Fruit fly (Drosophila melanogaster) whole organism, embryonic: ENCODE results near the gene CG6431.

Experiments used
- Atf6 ChIP-seq: fragments of 200-800 bp; sonication (Bioruptor generic); IDR thresholded peaks from 2 replicates; pipeline ENCODE4 v1.3.6; 2022; ENCODE audit warnings: missing biosample characterization, missing genetic modification characterization
- B-H2 ChIP-seq: fragments of 200-800 bp; sonication (Bioruptor generic); optimal IDR thresholded peaks from 2 replicates; lab custom pipeline; 2018; ENCODE audit warnings: missing biosample characterization, mild to moderate bottlenecking, missing genetic modification characterization
- CG11093 ChIP-seq: fragments of 200-800 bp; sonication (Bioruptor generic); IDR thresholded peaks from 3 replicates; pipeline ENCODE4 v1.3.6; 2022; ENCODE audit warnings: missing biosample characterization, missing genetic modification characterization
- CG11696 ChIP-seq: fragments of 200-800 bp; sonication (Bioruptor generic); IDR thresholded peaks from 2 replicates; pipeline ENCODE4 v1.3.6; 2022; ENCODE audit warnings: missing biosample characterization, missing genetic modification characterization
- CG12155 ChIP-seq: fragments of 200-800 bp; sonication (Bioruptor generic); optimal IDR thresholded peaks from 3 replicates; lab custom pipeline; 2016; ENCODE audit warnings: missing biosample characterization, missing genetic modification characterization
- CG13287 ChIP-seq: fragments of 200-800 bp; sonication (Bioruptor generic); IDR thresholded peaks from 2 replicates; pipeline ENCODE4 v1.3.6; 2022; ENCODE audit warnings: missing biosample characterization, missing genetic modification characterization; ENCODE audit not compliant: partially characterized antibody
- CG15479 ChIP-seq: fragments of 200-800 bp; sonication (Bioruptor generic); optimal IDR thresholded peaks from 3 replicates; lab custom pipeline; 2019; ENCODE audit warnings: missing biosample characterization, mild to moderate bottlenecking, missing genetic modification characterization, moderate library complexity
- CG15514 ChIP-seq: fragments of 200-800 bp; sonication (Bioruptor generic); optimal IDR thresholded peaks from 3 replicates; lab custom pipeline; 2017; ENCODE audit warnings: missing biosample characterization, missing genetic modification characterization, mild to moderate bottlenecking, moderate library complexity, missing genetic modification reagents
- CG18011 ChIP-seq: fragments of 200-800 bp; sonication (Bioruptor generic); optimal IDR thresholded peaks from 2 replicates; lab custom pipeline; 2017; ENCODE audit warnings: missing biosample characterization, missing genetic modification characterization, mild to moderate bottlenecking, moderate library complexity, missing genotype
- CG31224 ChIP-seq: fragments of 200-800 bp; sonication (Bioruptor generic); IDR thresholded peaks from 2 replicates; pipeline ENCODE4 v1.3.6; 2022; ENCODE audit warnings: missing biosample characterization, missing genetic modification characterization
- CG31365 ChIP-seq: fragments of 200-800 bp; sonication (Bioruptor generic); optimal IDR thresholded peaks from 2 replicates; lab custom pipeline; 2018; ENCODE audit warnings: missing biosample characterization, mild to moderate bottlenecking, missing genetic modification characterization
- CG32772 ChIP-seq: fragments of 200-800 bp; sonication (Bioruptor generic); IDR thresholded peaks from 2 replicates; pipeline ENCODE4 v1.3.6; 2022; ENCODE audit warnings: missing biosample characterization, missing genetic modification characterization
- CG3995 ChIP-seq: fragments of 200-800 bp; sonication (Bioruptor generic); optimal IDR thresholded peaks from 3 replicates; lab custom pipeline; 2016; ENCODE audit warnings: missing biosample characterization, missing genetic modification characterization
- CG43689 ChIP-seq: fragments of 200-800 bp; sonication (Bioruptor generic); IDR thresholded peaks from 2 replicates; pipeline ENCODE4 v1.3.6; 2022; ENCODE audit warnings: missing biosample characterization, missing genetic modification characterization
- CG4617 ChIP-seq: fragments of 200-800 bp; sonication (Bioruptor generic); optimal IDR thresholded peaks from 3 replicates; lab custom pipeline; 2016; ENCODE audit warnings: missing biosample characterization, missing genetic modification characterization, borderline replicate concordance
- CG6175 ChIP-seq: fragments of 200-800 bp; sonication (Bioruptor generic); IDR thresholded peaks from 3 replicates; pipeline ENCODE4 v1.3.6; 2022; ENCODE audit warnings: missing biosample characterization, missing genetic modification characterization
- CG6654 ChIP-seq: fragments of 200-800 bp; sonication (Bioruptor generic); optimal IDR thresholded peaks from 2 replicates; lab custom pipeline; 2017; ENCODE audit warnings: missing biosample characterization, mild to moderate bottlenecking, missing genetic modification characterization
- CG6791 ChIP-seq: fragments of 200-800 bp; sonication (Bioruptor generic); IDR thresholded peaks from 3 replicates; pipeline ENCODE4 v1.3.6; 2022; ENCODE audit warnings: missing biosample characterization, missing genetic modification characterization; ENCODE audit not compliant: partially characterized antibody
- CG7745 ChIP-seq: fragments of 200-800 bp; sonication (Bioruptor generic); optimal IDR thresholded peaks from 2 replicates; lab custom pipeline; 2018; ENCODE audit warnings: missing biosample characterization, mild to moderate bottlenecking, missing genetic modification characterization, moderate library complexity
- CG8478 ChIP-seq: fragments of >200 bp; optimal IDR thresholded peaks from 2 replicates; lab custom pipeline; 2018
- Doc2 ChIP-seq: fragments of 200-800 bp; sonication (Bioruptor generic); IDR thresholded peaks from 2 replicates; pipeline ENCODE4 v1.3.6; 2022; ENCODE audit warnings: missing biosample characterization, missing genetic modification characterization
- Doc3 ChIP-seq: fragments of 200-800 bp; sonication (Bioruptor generic); IDR thresholded peaks from 3 replicates; pipeline ENCODE4 v1.3.6; 2022; ENCODE audit warnings: missing biosample characterization, missing genetic modification characterization; ENCODE audit not compliant: partially characterized antibody
- ERR ChIP-seq: fragments of 200-800 bp; sonication (Bioruptor generic); optimal IDR thresholded peaks from 2 replicates; lab custom pipeline; 2016; ENCODE audit warnings: missing biosample characterization, missing genetic modification characterization
- Fer3 ChIP-seq: fragments of 200-800 bp; sonication (Bioruptor generic); optimal IDR thresholded peaks from 2 replicates; lab custom pipeline; 2018; ENCODE audit warnings: missing biosample characterization, mild to moderate bottlenecking, missing genetic modification characterization, moderate library complexity
- Hand ChIP-seq: fragments of 200-800 bp; sonication (Bioruptor generic); optimal IDR thresholded peaks from 2 replicates; lab custom pipeline; 2017; ENCODE audit warnings: mild to moderate bottlenecking, missing biosample characterization, missing genetic modification reagents, missing genetic modification characterization
- Hsf ChIP-seq: fragments of 200-800 bp; sonication (Bioruptor generic); optimal IDR thresholded peaks from 3 replicates; lab custom pipeline; 2016; ENCODE audit warnings: missing biosample characterization, missing genetic modification characterization
- Mad ChIP-seq: fragments of 200-800 bp; sonication (Bioruptor generic); optimal IDR thresholded peaks from 2 replicates; lab custom pipeline; 2016; ENCODE audit warnings: missing biosample characterization, missing genetic modification characterization
- Sry-β ChIP-seq: fragments of 200-800 bp; sonication (Bioruptor generic); optimal IDR thresholded peaks from 2 replicates; lab custom pipeline; 2018; ENCODE audit warnings: missing biosample characterization, mild to moderate bottlenecking, missing genetic modification characterization, moderate library complexity
- Vsx1 ChIP-seq: fragments of 200-800 bp; sonication (Bioruptor generic); optimal IDR thresholded peaks from 2 replicates; lab custom pipeline; 2017; ENCODE audit warnings: missing biosample characterization, mild to moderate bottlenecking, missing genetic modification characterization, missing genetic modification reagents
- Xrp1 ChIP-seq: fragments of 200-800 bp; sonication (Bioruptor generic); IDR thresholded peaks from 2 replicates; pipeline ENCODE4 v1.3.6; 2022; ENCODE audit warnings: missing biosample characterization, missing genetic modification characterization
- aop ChIP-seq: fragments of 200-800 bp; sonication (Bioruptor generic); IDR thresholded peaks from 2 replicates; pipeline ENCODE4 v1.3.6; 2022; ENCODE audit warnings: missing biosample characterization, missing genetic modification characterization
- ap ChIP-seq: fragments of 200-800 bp; sonication (Bioruptor generic); IDR thresholded peaks from 2 replicates; pipeline ENCODE4 v1.3.6; 2022; ENCODE audit warnings: missing biosample characterization, missing genetic modification characterization
- ara ChIP-seq: fragments of 200-800 bp; sonication (Bioruptor generic); IDR thresholded peaks from 2 replicates; pipeline ENCODE4 v1.3.6; 2022; ENCODE audit warnings: missing biosample characterization, missing genetic modification characterization
- fd64A ChIP-seq: fragments of 200-800 bp; sonication (Bioruptor generic); optimal IDR thresholded peaks from 3 replicates; lab custom pipeline; 2018; ENCODE audit warnings: missing biosample characterization, mild to moderate bottlenecking, missing genetic modification characterization
- gfzf ChIP-seq: fragments of 200-800 bp; sonication (Bioruptor generic); optimal IDR thresholded peaks from 2 replicates; lab custom pipeline; 2016; ENCODE audit warnings: missing biosample characterization, mild to moderate bottlenecking, missing genetic modification characterization, moderate library complexity
- ham ChIP-seq: fragments of 200-800 bp; sonication (Bioruptor generic); IDR thresholded peaks from 2 replicates; pipeline ENCODE4 v1.3.6; 2022; ENCODE audit warnings: missing biosample characterization, missing genetic modification characterization
- hbn ChIP-seq: fragments of 200-800 bp; sonication (Bioruptor generic); IDR thresholded peaks from 2 replicates; pipeline ENCODE4 v1.3.6; 2022; ENCODE audit warnings: missing biosample characterization, missing genetic modification characterization; ENCODE audit not compliant: partially characterized antibody
- ken ChIP-seq: fragments of 200-800 bp; sonication (Bioruptor generic); IDR thresholded peaks from 3 replicates; pipeline ENCODE4 v1.3.6; 2022; ENCODE audit warnings: missing biosample characterization, missing genetic modification characterization
- klu ChIP-seq: fragments of 200-800 bp; sonication (Bioruptor generic); IDR thresholded peaks from 2 replicates; pipeline ENCODE4 v1.3.6; 2022; ENCODE audit warnings: missing biosample characterization, missing genetic modification characterization
- nerfin-1 ChIP-seq: fragments of 200-800 bp; sonication (Bioruptor generic); optimal IDR thresholded peaks from 3 replicates; lab custom pipeline; 2019; ENCODE audit warnings: missing biosample characterization, mild to moderate bottlenecking, missing genetic modification characterization, moderate library complexity
- oc ChIP-seq: fragments of 200-800 bp; sonication (Bioruptor generic); optimal IDR thresholded peaks from 2 replicates; lab custom pipeline; 2018; ENCODE audit warnings: missing biosample characterization, mild to moderate bottlenecking, missing genetic modification characterization, moderate library complexity
- p53 ChIP-seq: fragments of 200-800 bp; sonication (Bioruptor generic); optimal IDR thresholded peaks from 2 replicates; lab custom pipeline; 2016; ENCODE audit warnings: missing biosample characterization, missing genetic modification characterization
- phol ChIP-seq: fragments of 200-800 bp; sonication (Bioruptor generic); optimal IDR thresholded peaks from 3 replicates; lab custom pipeline; 2018; ENCODE audit warnings: missing biosample characterization, mild to moderate bottlenecking, missing genetic modification characterization, moderate library complexity
- sens-2 ChIP-seq: fragments of 200-800 bp; sonication (Bioruptor generic); IDR thresholded peaks from 2 replicates; pipeline ENCODE4 v1.3.6; 2022; ENCODE audit warnings: missing biosample characterization, missing genetic modification characterization
- sob ChIP-seq: fragments of 200-800 bp; sonication (Bioruptor generic); IDR thresholded peaks from 2 replicates; pipeline ENCODE4 v1.3.6; 2022; ENCODE audit warnings: missing biosample characterization, missing genetic modification characterization
- sqz ChIP-seq: fragments of 200-800 bp; sonication (Bioruptor generic); optimal IDR thresholded peaks from 3 replicates; lab custom pipeline; 2018; ENCODE audit warnings: missing biosample characterization, mild to moderate bottlenecking, missing genetic modification characterization
- stc ChIP-seq: fragments of 200-800 bp; sonication (Bioruptor generic); IDR thresholded peaks from 2 replicates; pipeline ENCODE4 v1.3.6; 2022; ENCODE audit warnings: missing biosample characterization, missing genetic modification characterization
- tna ChIP-seq: fragments of 200-800 bp; sonication (Bioruptor generic); IDR thresholded peaks from 2 replicates; pipeline ENCODE4 v1.3.6; 2022; ENCODE audit warnings: missing biosample characterization, missing genetic modification characterization; ENCODE audit not compliant: partially characterized antibody
- toy ChIP-seq: fragments of 200-800 bp; sonication (Bioruptor generic); IDR thresholded peaks from 2 replicates; pipeline ENCODE4 v1.3.6; 2022; ENCODE audit warnings: missing biosample characterization, missing genetic modification characterization
- wek ChIP-seq: fragments of 200-800 bp; sonication (Bioruptor generic); optimal IDR thresholded peaks from 3 replicates; lab custom pipeline; 2018; ENCODE audit warnings: missing biosample characterization, mild to moderate bottlenecking, missing genetic modification characterization, moderate library complexity
- zfh2 ChIP-seq: fragments of 200-800 bp; sonication (Bioruptor generic); optimal IDR thresholded peaks from 2 replicates; lab custom pipeline; 2016; ENCODE audit warnings: missing biosample characterization, missing genetic modification characterization

The CG6431 gene

dm6 chr2L:10732343-10732808 lies 8.4 kb downstream of the CG6431 start, which contains the start of the genes EMC3 and Dpy-30L1 (continued):
- TF ChIP-seq wek (peak; percentile 98), phol (tag; lab: Kevin White, UChicago) (peak; percentile 68), stc (GFP tag; lab: Robert Waterston, UW) (no peak), CG8478 (no peak), aop (GFP tag; lab: Robert Waterston, UW) (no peak), p53 (GFP tag; lab: Kevin White, UChicago) (no peak), CG31224 (0 out of 2 replicates have a peak, but pooled peaks have one; percentile 35), Hand (GFP tag; lab: Kevin White, UChicago) (no peak), CG7745 (tag; lab: Kevin White, UChicago) (no peak), CG6175 (GFP tag; lab: Robert Waterston, UW) (no peak), Mad (GFP tag; lab: Kevin White, UChicago) (no peak), Hsf (GFP tag; lab: Kevin White, UChicago) (peak; percentile 67), tna (GFP tag; lab: Robert Waterston, UW) (peak; percentile 70), zfh2 (GFP tag; lab: Kevin White, UChicago) (peak; percentile 33), CG3995 (peak; percentile 99), CG4617 (GFP tag; lab: Kevin White, UChicago) (peak; percentile 64), fd64A (no peak), gfzf (peak; percentile 7), CG6791 (peak; percentile 42; the same call in 1 of the 3 replicates), ham (GFP tag; lab: Robert Waterston, UW) (no peak), ERR (peak; percentile 24), CG43689 (GFP tag; lab: Robert Waterston, UW) (no peak), sens-2 (GFP tag; lab: Robert Waterston, UW) (no peak), CG11696 (no peak), toy (no peak), sob (GFP tag; lab: Robert Waterston, UW) (peak; percentile 55; the same call in 1 of the 2 replicates), CG12155 (GFP tag; lab: Kevin White, UChicago) (peak; percentile 54), klu (GFP tag; lab: Robert Waterston, UW) (peak; percentile 12; the same call in 1 of the 2 replicates), Fer3 (peak; percentile 44), Atf6 (peak; percentile 22; the same call in 1 of the 2 replicates), CG13287 (GFP tag; lab: Robert Waterston, UW) (peak; percentile 92), B-H2 (GFP tag; lab: Kevin White, UChicago) (peak; percentile 23), CG11093 (GFP tag; lab: Robert Waterston, UW) (no peak), Vsx1 (GFP tag; lab: Kevin White, UChicago) (no peak), sqz (GFP tag; lab: Kevin White, UChicago) (no peak), ara (GFP tag; lab: Robert Waterston, UW) (no peak), nerfin-1 (tag; lab: Kevin White, UChicago) (peak; percentile 41), CG18011 (GFP tag; lab: Kevin White, UChicago) (peak; percentile 33), Doc2 (GFP tag; lab: Robert Waterston, UW) (no peak), CG15479 (no peak), oc (tag; lab: Kevin White, UChicago) (no peak), CG32772 (GFP tag; lab: Robert Waterston, UW) (no peak), ap (GFP tag; lab: Robert Waterston, UW) (no peak), CG15514 (GFP tag; lab: Kevin White, UChicago) (peak; percentile 71), Doc3 (GFP tag; lab: Robert Waterston, UW) (peak; percentile 85), CG31365 (tag; lab: Kevin White, UChicago) (no peak), Sry-β (GFP tag; lab: Kevin White, UChicago) (no peak), CG6654 (no peak), ken (GFP tag; lab: Robert Waterston, UW) (no peak), Xrp1 (GFP tag; lab: Robert Waterston, UW) (peak; percentile 37; the same call in 1 of the 2 replicates), hbn (GFP tag; lab: Robert Waterston, UW) (peak; percentile 84)
